Worm (Caenorhabditis elegans): ENCODE measurements around the gene F45C12.17.

Gene F45C12.17

ce11 chrII:1752990-1753389 lies 27.1 kb downstream of the F45C12.17 start, which contains the start of gene F36H5.9:
TSS of gene F36H5.9 (minus strand) at chrII:1753090.
- no peak for TF ChIP-seq ceh-9 (tag; optimal IDR thresholded peaks at IDR 0.05)
- no peak for TF ChIP-seq egl-5 (tag; optimal IDR thresholded peaks at IDR 0.05)
- TF ChIP-seq ztf-11 (tag; optimal IDR thresholded peaks at IDR 0.05) = no peak
- no peak for TF ChIP-seq ztf-4 (tag; optimal IDR thresholded peaks at IDR 0.05)
- TF ChIP-seq nhr-12 (tag; optimal IDR thresholded peaks at IDR 0.05) = no peak

- no peak for TF ChIP-seq eor-1 (tag; optimal IDR thresholded peaks at IDR 0.05)
- no peak for TF ChIP-seq mml-1 (tag; optimal IDR thresholded peaks at IDR 0.05)
- TF ChIP-seq ama-1 (optimal IDR thresholded peaks at IDR 0.05) = no peak
- no peak for TF ChIP-seq skn-1 (tag; optimal IDR thresholded peaks at IDR 0.05)
- TF ChIP-seq pqm-1 (tag; optimal IDR thresholded peaks at IDR 0.05) = no peak
Measured at ce11 chrII:1756072-1756471, 30.2 kb downstream of the F45C12.17 start, which contains the start of gene F36H5.17. TSS of gene F36H5.17 (minus strand) at chrII:1756172.

- TF ChIP-seq ceh-16 (tag; optimal IDR thresholded peaks at IDR 0.05) (no peak), nhr-23 (tag; optimal IDR thresholded peaks at IDR 0.05) (no peak), nfya-1 (tag; optimal IDR thresholded peaks at IDR 0.05; ENCODE audit: insufficient read depth) (no peak), lsy-12 (tag; optimal IDR thresholded peaks at IDR 0.05) (no peak), nhr-67 (tag; optimal IDR thresholded peaks at IDR 0.05) (no peak), ceh-28 (tag; optimal IDR thresholded peaks at IDR 0.05) (no peak), lin-39 (tag; optimal IDR thresholded peaks at IDR 0.05) (no peak), nhr-28 (tag; optimal IDR thresholded peaks at IDR 0.05) (no peak), elt-3 (tag; optimal IDR thresholded peaks at IDR 0.05) (no peak), nhr-43 (tag; optimal IDR thresholded peaks at IDR 0.05; ENCODE audit: poor library complexity, severe bottlenecking) (no peak), unc-39 (tag; optimal IDR thresholded peaks at IDR 0.05) (no peak), jun-1 (tag; optimal IDR thresholded peaks at IDR 0.05) (no peak), elt-1 (tag; optimal IDR thresholded peaks at IDR 0.05) (no peak), pha-4 (tag; optimal IDR thresholded peaks at IDR 0.05) (no peak), lin-15B (tag; optimal IDR thresholded peaks at IDR 0.05) (no peak), mml-1 (tag; optimal IDR thresholded peaks at IDR 0.05) (no peak), hmg-11 (tag; optimal IDR thresholded peaks at IDR 0.05) (no peak), nhr-12 (tag; optimal IDR thresholded peaks at IDR 0.05) (no peak)
Measured at ce11 chrII:1756582-1756981, 30.7 kb downstream of the F45C12.17 start, which contains the start of gene fbxb-53. TSS of gene fbxb-53 (plus strand) at chrII:1756882.

- TF ChIP-seq snpc-4 (tag; optimal IDR thresholded peaks at IDR 0.05) (no peak), daf-12 (tag; optimal IDR thresholded peaks at IDR 0.05) (no peak), lin-39 (tag; optimal IDR thresholded peaks at IDR 0.05) (no peak), nhr-76 (tag; optimal IDR thresholded peaks at IDR 0.05) (no peak), lsy-12 (tag; optimal IDR thresholded peaks at IDR 0.05) (no peak), mdl-1 (tag; optimal IDR thresholded peaks at IDR 0.05) (no peak), elt-3 (tag; optimal IDR thresholded peaks at IDR 0.05) (no peak), nhr-237 (tag; optimal IDR thresholded peaks at IDR 0.05) (no peak), nhr-28 (tag; optimal IDR thresholded peaks at IDR 0.05) (no peak), nhr-12 (tag; optimal IDR thresholded peaks at IDR 0.05) (no peak)
Measured at ce11 chrII:1757033-1757432, 31.1 kb downstream of the F45C12.17 start, which contains the start of gene F36H5.10. TSS of gene F36H5.10 (plus strand) at chrII:1757333.

- no peak for TF ChIP-seq egl-27 (tag; optimal IDR thresholded peaks at IDR 0.05)
- TF ChIP-seq nhr-12 (tag; optimal IDR thresholded peaks at IDR 0.05) = no peak
- TF ChIP-seq nhr-11 (tag; optimal IDR thresholded peaks at IDR 0.05) = no peak
- TF ChIP-seq elt-2 (tag; optimal IDR thresholded peaks at IDR 0.05) = no peak
- TF ChIP-seq lsy-12 (tag; optimal IDR thresholded peaks at IDR 0.05) = no peak
- TF ChIP-seq nhr-67 (tag; optimal IDR thresholded peaks at IDR 0.05) = no peak
- no peak for TF ChIP-seq aly-2 (tag; optimal IDR thresholded peaks at IDR 0.05)
- TF ChIP-seq ama-1 (optimal IDR thresholded peaks at IDR 0.05) = no peak
- TF ChIP-seq nhr-76 (tag; optimal IDR thresholded peaks at IDR 0.05) = no peak
- no peak for TF ChIP-seq ceh-28 (tag; optimal IDR thresholded peaks at IDR 0.05)
- TF ChIP-seq mml-1 (tag; optimal IDR thresholded peaks at IDR 0.05) = no peak
- no peak for TF ChIP-seq ceh-16 (tag; optimal IDR thresholded peaks at IDR 0.05)
- no peak for TF ChIP-seq hmg-11 (tag; optimal IDR thresholded peaks at IDR 0.05)
- no peak for TF ChIP-seq ceh-9 (tag; optimal IDR thresholded peaks at IDR 0.05)
- no peak for TF ChIP-seq fos-1 (tag; optimal IDR thresholded peaks at IDR 0.05)
- no peak for TF ChIP-seq fkh-10 (GFP tag; optimal IDR thresholded peaks at IDR 0.05)
Measured at ce11 chrII:1759602-1760001, 33.7 kb downstream of the F45C12.17 start, which contains the start of gene F36H5.18. TSS of gene F36H5.18 (plus strand) at chrII:1759902.

All from whole organism, L3 larva.